Fruit fly (Drosophila melanogaster) whole organism, wandering third instar larva: ENCODE measurements around the gene CG32641.
A peak's percentile ranks its signal among the peaks of the same experiment; 100 is the strongest.
"Not testable (repeated sequence)": the region's sequence is repeated elsewhere in the genome, so short reads cannot be mapped to it uniquely, and the experiment has no call there.

Experiments used
- Abd-B ChIP-seq: fragments of >200 bp; optimal IDR thresholded peaks from 2 replicates; lab custom pipeline; 2017; ENCODE audit warnings: missing biosample characterization, missing genetic modification characterization
- CG32264 ChIP-seq: fragments of 200-800 bp; sonication (Bioruptor generic); optimal IDR thresholded peaks from 2 replicates; lab custom pipeline; 2016; ENCODE audit warnings: missing biosample characterization, missing genetic modification characterization
- CG9705 ChIP-seq: fragments of 200-800 bp; sonication (Bioruptor generic); optimal IDR thresholded peaks from 2 replicates; lab custom pipeline; 2018; ENCODE audit warnings: missing biosample characterization, mild to moderate bottlenecking, missing genetic modification characterization
- CrebA ChIP-seq: fragments of 200-800 bp; sonication (Bioruptor generic); optimal IDR thresholded peaks from 2 replicates; lab custom pipeline; 2016; ENCODE audit warnings: missing biosample characterization, mild to moderate bottlenecking, missing genetic modification characterization, borderline replicate concordance
- Dif ChIP-seq: fragments of 200-275, 200-300 bp; sonication (Bioruptor generic); optimal IDR thresholded peaks from 2 replicates; lab custom pipeline; 2018; ENCODE audit warnings: missing biosample characterization, missing genetic modification characterization; ENCODE audit not compliant: partially characterized antibody
- GATAd ChIP-seq: sonication (Bioruptor generic); optimal IDR thresholded peaks from 2 replicates; lab custom pipeline; 2016; ENCODE audit warnings: missing biosample characterization, missing genetic modification characterization
- Hnf4 ChIP-seq: fragments of 200-800 bp; sonication (Bioruptor generic); optimal IDR thresholded peaks from 2 replicates; lab custom pipeline; 2016; ENCODE audit warnings: missing biosample characterization, mild to moderate bottlenecking, missing genetic modification characterization
- Hr83 ChIP-seq: fragments of 200-300 bp; sonication (Bioruptor generic); optimal IDR thresholded peaks from 2 replicates; lab custom pipeline; 2016; ENCODE audit warnings: missing biosample characterization, mild to moderate bottlenecking, missing genetic modification characterization, moderate library complexity; ENCODE audit not compliant: poor library complexity, severe bottlenecking
- Jra ChIP-seq: sonication (Bioruptor generic); optimal IDR thresholded peaks from 2 replicates; lab custom pipeline; 2016; ENCODE audit warnings: missing biosample characterization, missing genetic modification characterization
- Mio ChIP-seq: sonication (Bioruptor generic); optimal IDR thresholded peaks from 2 replicates; lab custom pipeline; 2016; ENCODE audit warnings: missing biosample characterization, missing genetic modification characterization
- Myc ChIP-seq: fragments of >200 bp; optimal IDR thresholded peaks from 2 replicates; lab custom pipeline; 2017
- N ChIP-seq: fragments of >200 bp; optimal IDR thresholded peaks from 2 replicates; lab custom pipeline; 2018; ENCODE audit warnings: missing biosample characterization, missing external identifiers, missing genetic modification characterization
- OdsH ChIP-seq: fragments of 200-800 bp; sonication (Bioruptor generic); optimal IDR thresholded peaks from 2 replicates; lab custom pipeline; 2016; ENCODE audit warnings: missing biosample characterization, mild to moderate bottlenecking, missing genetic modification characterization
- Rel ChIP-seq, 2 experiments: fragments of 200-800 bp; sonication (Bioruptor generic) in 1 of 2; optimal IDR thresholded peaks; 2 replicates in 1 of 2; 3 replicates in 1 of 2; lab custom pipeline; 2016 to 2019; ENCODE audit warnings: mild to moderate bottlenecking in 2 of 2, missing biosample characterization in 2 of 2, missing genetic modification characterization in 2 of 2, moderate library complexity in 1 of 2
- Sp1 ChIP-seq: fragments of 200-800 bp; sonication (Bioruptor generic); optimal IDR thresholded peaks from 3 replicates; lab custom pipeline; 2019; ENCODE audit warnings: missing biosample characterization, mild to moderate bottlenecking, missing genetic modification characterization, moderate library complexity
- Vsx2 ChIP-seq: fragments of 200-300, 225-300 bp; sonication (Bioruptor generic); optimal IDR thresholded peaks from 2 replicates; lab custom pipeline; 2018; ENCODE audit warnings: missing biosample characterization, missing genetic modification characterization; ENCODE audit not compliant: partially characterized antibody
- br ChIP-seq: fragments of 200-800 bp; sonication (Bioruptor generic); optimal IDR thresholded peaks from 2 replicates; lab custom pipeline; 2016; ENCODE audit warnings: missing biosample characterization, missing genetic modification characterization
- brk ChIP-seq: fragments of 200-800 bp; sonication (Bioruptor generic); optimal IDR thresholded peaks from 2 replicates; lab custom pipeline; 2016; ENCODE audit warnings: missing biosample characterization, mild to moderate bottlenecking, missing genetic modification characterization
- dl ChIP-seq, 2 experiments: fragments of 175-275, 200-275 bp in 1 of 2; fragments of 200-275 bp in 1 of 2; sonication (Bioruptor generic); optimal IDR thresholded peaks; lab custom pipeline; 2018; ENCODE audit warnings: mild to moderate bottlenecking in 2 of 2, missing biosample characterization in 2 of 2, missing genetic modification characterization in 2 of 2, moderate library complexity in 2 of 2; ENCODE audit not compliant: partially characterized antibody in 2 of 2, insufficient read depth in 1 of 2
- dmrt93B ChIP-seq: fragments of 200-800 bp; sonication (Bioruptor generic); optimal IDR thresholded peaks from 2 replicates; lab custom pipeline; 2018; ENCODE audit warnings: missing biosample characterization, mild to moderate bottlenecking, missing genetic modification characterization
- dsf ChIP-seq: sonication (Bioruptor generic); optimal IDR thresholded peaks from 2 replicates; lab custom pipeline; 2016; ENCODE audit warnings: missing biosample characterization, missing genetic modification characterization, borderline replicate concordance
- ey ChIP-seq: fragments of 200-800 bp; sonication (Bioruptor generic); optimal IDR thresholded peaks from 2 replicates; lab custom pipeline; 2016; ENCODE audit warnings: missing biosample characterization, missing genetic modification characterization
- foxo ChIP-seq, 2 experiments: fragments of 200-800 bp; sonication (Bioruptor generic); optimal IDR thresholded peaks; 2 replicates in 1 of 2; 3 replicates in 1 of 2; lab custom pipeline; 2016 to 2017; ENCODE audit warnings: missing biosample characterization in 2 of 2, missing genetic modification characterization in 2 of 2
- fru ChIP-seq: fragments of 200-800 bp; sonication (Bioruptor generic); optimal IDR thresholded peaks from 3 replicates; lab custom pipeline; 2016; ENCODE audit warnings: missing biosample characterization, mild to moderate bottlenecking, missing genetic modification characterization
- h ChIP-seq: fragments of 200-800 bp; sonication (Bioruptor generic); optimal IDR thresholded peaks from 3 replicates; lab custom pipeline; 2016; ENCODE audit warnings: missing biosample characterization, mild to moderate bottlenecking, missing genetic modification characterization
- jim ChIP-seq: fragments of 175-275, 200-325 bp; sonication (Bioruptor generic); optimal IDR thresholded peaks from 2 replicates; lab custom pipeline; 2016; ENCODE audit warnings: missing biosample characterization, mild to moderate bottlenecking, missing genetic modification characterization
- lola ChIP-seq: fragments of >200 bp; optimal IDR thresholded peaks from 2 replicates; lab custom pipeline; 2017; ENCODE audit warnings: missing biosample characterization, missing genetic modification characterization
- pan ChIP-seq: fragments of >200 bp; optimal IDR thresholded peaks from 2 replicates; lab custom pipeline; 2017
- psq ChIP-seq: fragments of 200-800 bp; sonication (Bioruptor generic); optimal IDR thresholded peaks from 3 replicates; lab custom pipeline; 2017; ENCODE audit warnings: missing biosample characterization, mild to moderate bottlenecking, missing genetic modification characterization, moderate library complexity
- rgr ChIP-seq: fragments of 200-800 bp; sonication (Bioruptor generic); optimal IDR thresholded peaks from 3 replicates; lab custom pipeline; 2016; ENCODE audit warnings: missing biosample characterization, mild to moderate bottlenecking, missing genetic modification characterization
- sage ChIP-seq: fragments of 200-800 bp; sonication (Bioruptor generic); optimal IDR thresholded peaks from 2 replicates; lab custom pipeline; 2016; ENCODE audit warnings: missing biosample characterization, mild to moderate bottlenecking, missing genetic modification characterization
- sv ChIP-seq: fragments of 200-800 bp; sonication (Bioruptor generic); optimal IDR thresholded peaks from 3 replicates; lab custom pipeline; 2016; ENCODE audit warnings: missing biosample characterization, missing genetic modification characterization
- tai ChIP-seq: sonication (Bioruptor generic); optimal IDR thresholded peaks from 2 replicates; lab custom pipeline; 2016; ENCODE audit warnings: missing biosample characterization, missing genetic modification characterization
- usp ChIP-seq: fragments of >200 bp; optimal IDR thresholded peaks from 2 replicates; lab custom pipeline; 2017; ENCODE audit warnings: missing biosample characterization, missing genetic modification characterization
- woc ChIP-seq: sonication (Bioruptor generic); optimal IDR thresholded peaks from 2 replicates; lab custom pipeline; 2016; ENCODE audit warnings: missing biosample characterization, mild to moderate bottlenecking, missing genetic modification characterization

Gene CG32641

DNA sequence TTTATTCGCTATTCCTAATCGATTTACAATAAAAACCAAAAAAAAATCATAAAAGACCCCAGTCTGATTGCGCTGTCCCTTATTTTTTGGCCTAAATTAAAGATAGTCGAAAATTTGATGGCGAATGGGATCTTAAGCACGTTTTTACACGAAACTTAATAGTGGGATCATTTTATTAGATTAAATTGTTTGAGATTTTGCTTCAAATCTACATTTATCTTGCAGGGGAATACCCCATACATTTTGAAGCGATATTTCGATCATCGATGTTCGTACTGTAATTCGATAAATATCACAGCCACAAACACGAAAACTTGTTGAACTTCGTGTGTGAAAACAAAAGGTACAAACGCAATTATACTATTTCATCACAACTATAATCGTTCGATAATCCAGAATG is at the start of gene CG32641:
CG32641 (plus strand) TSS at position 301 of the 400 bp plus-strand sequence.
- not testable (repeated sequence) for TF ChIP-seq OdsH, Abd-B, brk (GFP tag; lab: Kevin White, UChicago)
- TF ChIP-seq, all 38 proteins: peak for 0; not testable (repeated sequence) for 38

DNA sequence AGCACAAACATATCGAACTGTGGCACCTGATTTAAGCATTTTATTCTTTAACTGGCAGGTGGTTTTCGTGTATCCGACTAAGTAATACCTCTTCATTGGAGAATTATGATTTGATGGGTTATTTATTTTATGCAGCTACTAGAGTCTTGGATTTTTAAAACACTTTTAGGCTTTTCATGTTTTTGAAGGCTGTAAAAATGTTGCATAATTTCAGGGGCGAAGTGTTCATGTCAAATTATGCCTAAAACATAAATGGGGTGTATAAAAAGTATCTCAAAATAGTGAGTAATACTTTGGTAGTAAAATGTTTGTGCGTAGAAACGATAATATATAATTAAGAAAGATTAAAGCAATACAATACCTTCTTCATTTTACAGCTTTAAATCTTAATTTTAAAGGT is 49.5 kb upstream of the CG32641 start:
- TF ChIP-seq OdsH (GFP tag; lab: Kevin White, UChicago) = no peak
- TF ChIP-seq usp (GFP tag; lab: Kevin White, UChicago) = no peak
- no peak for TF ChIP-seq h
- TF ChIP-seq Sp1 (GFP tag; lab: Kevin White, UChicago) = no peak
- TF ChIP-seq GATAd = no peak
- no peak for TF ChIP-seq jim (GFP tag; lab: Kevin White, UChicago)
- TF ChIP-seq Jra (GFP tag; lab: Kevin White, UChicago) = no peak
- TF ChIP-seq dsf (GFP tag; lab: Kevin White, UChicago) = no peak
- no peak for TF ChIP-seq CG32264 (GFP tag; lab: Kevin White, UChicago)
- TF ChIP-seq Myc (lab: Kevin White, UChicago) = peak; percentile 70
- no peak for TF ChIP-seq woc (GFP tag; lab: Kevin White, UChicago)
- TF ChIP-seq N (GFP tag; lab: Kevin White, UChicago) = peak; percentile 22
- TF ChIP-seq sage (GFP tag; lab: Kevin White, UChicago) = no peak

DNA sequence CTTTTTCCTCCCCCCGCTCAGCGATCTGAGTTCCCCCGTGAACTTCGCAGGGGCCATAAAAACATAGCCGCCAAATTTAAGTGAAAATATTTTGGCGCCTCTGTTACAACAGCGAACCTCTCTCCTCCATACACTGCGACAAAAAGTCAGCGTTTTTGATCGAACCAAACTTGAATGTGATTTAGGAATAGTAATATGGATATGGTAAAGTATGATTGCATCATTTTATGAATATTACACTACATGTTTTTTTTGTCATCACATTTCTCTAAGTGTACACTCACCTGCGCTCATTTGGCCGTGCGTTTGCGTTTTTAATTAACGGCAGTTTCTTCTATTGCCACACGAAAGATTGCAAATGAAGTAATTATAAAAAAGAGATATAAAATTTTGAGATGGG is 48.6 kb upstream of the CG32641 start:
- TF ChIP-seq OdsH (GFP tag; lab: Kevin White, UChicago) (no peak), GATAd (no peak), pan (lab: Kevin White, UChicago) (no peak), Myc (lab: Kevin White, UChicago) (no peak), sv (peak; percentile 35), Rel (GFP tag; optimal IDR thresholded peaks at IDR 0.05; lab: Kevin White, UChicago) (no peak), Rel (tag; optimal IDR thresholded peaks at IDR 0.05; lab: Kevin White, UChicago) (no peak), usp (GFP tag; lab: Kevin White, UChicago) (no peak), fru (GFP tag; lab: Kevin White, UChicago) (peak; percentile 31), Mio (GFP tag; lab: Kevin White, UChicago) (no peak), Abd-B (GFP tag; lab: Kevin White, UChicago) (no peak), foxo (GFP tag; optimal IDR thresholded peaks at IDR 0.05; lab: Kevin White, UChicago) (peak in 1 of 2 experiments; percentile 23), rgr (GFP tag; lab: Kevin White, UChicago) (peak; percentile 23), N (GFP tag; lab: Kevin White, UChicago) (no peak), jim (GFP tag; lab: Kevin White, UChicago) (no peak), ey (GFP tag; lab: Kevin White, UChicago) (peak; percentile 3), CrebA (GFP tag; lab: Kevin White, UChicago) (no peak), Hnf4 (GFP tag; lab: Kevin White, UChicago) (peak; percentile 23), Sp1 (GFP tag; lab: Kevin White, UChicago) (no peak), tai (GFP tag; lab: Kevin White, UChicago) (no peak), br (GFP tag; lab: Kevin White, UChicago) (peak; percentile 19), CG9705 (GFP tag; lab: Kevin White, UChicago) (no peak), Vsx2 (GFP tag; lab: Kevin White, UChicago) (no peak), Hr83 (no peak), Dif (no peak), lola (GFP tag; lab: Kevin White, UChicago) (no peak), dmrt93B (no peak), psq (GFP tag; lab: Kevin White, UChicago) (peak; percentile 18), dl (GFP tag; optimal IDR thresholded peaks at IDR 0.05; lab: Kevin White, UChicago; ENCODE audit: insufficient read depth in 1 of 2, partially characterized antibody in 2 of 2) (no peak), h (peak; percentile 42), sage (GFP tag; lab: Kevin White, UChicago) (no peak), brk (GFP tag; lab: Kevin White, UChicago) (no peak)
